Worm (Caenorhabditis elegans): ENCODE measurements around the gene T10B10.9.

DNA sequence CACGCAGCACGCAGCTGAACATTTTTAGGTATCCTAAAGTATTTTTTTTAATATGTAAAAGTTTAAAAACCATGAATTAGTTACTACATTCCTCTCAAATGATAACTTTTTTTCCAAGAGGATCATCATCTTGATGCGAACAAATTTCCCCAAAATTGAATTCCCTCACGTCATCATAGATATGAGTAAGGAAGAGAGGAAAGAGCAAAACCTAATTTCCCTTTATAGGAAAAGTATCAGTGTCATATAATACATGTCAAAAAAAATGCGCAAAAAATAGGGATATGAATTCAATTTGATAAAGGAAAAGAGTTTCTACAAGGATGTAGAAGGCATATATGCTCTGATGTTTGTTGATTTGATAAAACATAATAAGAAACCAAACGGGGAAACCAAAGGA lies 35.9 kb downstream of the T10B10.9 start:
- TF ChIP-seq dao-5 (tag; optimal IDR thresholded peaks at IDR 0.05) (no peak), him-1 (tag; optimal IDR thresholded peaks at IDR 0.05) (no peak)
